Fruit fly (Drosophila melanogaster) whole organism, embryonic: ENCODE data around the gene CAH1.

ENCODE experiments used
- CG32532 ChIP-seq: fragments of 200-800 bp; sonication (Bioruptor generic); IDR thresholded peaks from 2 replicates; pipeline ENCODE4 v1.3.6; 2022; ENCODE audit warnings: missing biosample characterization, missing genetic modification characterization
- Drgx ChIP-seq: fragments of 200-800 bp; sonication (Bioruptor generic); IDR thresholded peaks from 2 replicates; pipeline ENCODE4 v1.3.6; 2022; ENCODE audit warnings: missing biosample characterization, missing genetic modification characterization
- Elba2 ChIP-seq: fragments of 200-800 bp; sonication (Bioruptor generic); optimal IDR thresholded peaks from 3 replicates; lab custom pipeline; 2016; ENCODE audit warnings: missing biosample characterization, missing genetic modification characterization
- Mrtf ChIP-seq: fragments of 200-800 bp; sonication (Bioruptor generic); IDR thresholded peaks from 3 replicates; pipeline ENCODE4 v1.3.6; 2022; ENCODE audit warnings: missing biosample characterization, missing genetic modification characterization
- NK7.1 ChIP-seq: fragments of 200-800 bp; sonication (Bioruptor generic); optimal IDR thresholded peaks from 3 replicates; lab custom pipeline; 2016; ENCODE audit warnings: missing biosample characterization, missing genetic modification characterization
- PHDP ChIP-seq: fragments of 200-800 bp; sonication (Bioruptor generic); optimal IDR thresholded peaks from 3 replicates; lab custom pipeline; 2018; ENCODE audit warnings: missing biosample characterization, mild to moderate bottlenecking, missing genetic modification characterization, moderate library complexity
- YL-1 ChIP-seq: fragments of 200-800 bp; sonication (Bioruptor generic); optimal IDR thresholded peaks from 3 replicates; lab custom pipeline; 2017; ENCODE audit warnings: missing biosample characterization, mild to moderate bottlenecking, missing genetic modification characterization
- ara ChIP-seq: fragments of 200-800 bp; sonication (Bioruptor generic); IDR thresholded peaks from 2 replicates; pipeline ENCODE4 v1.3.6; 2022; ENCODE audit warnings: missing biosample characterization, missing genetic modification characterization
- gsb ChIP-seq: fragments of 200-800 bp; sonication (Bioruptor generic); IDR thresholded peaks from 2 replicates; pipeline ENCODE4 v1.3.6; 2022; ENCODE audit warnings: missing biosample characterization, missing genetic modification characterization
- pan ChIP-seq, 4 experiments: fragments of >200 bp in 3 of 4; fragments of 200-800 bp in 1 of 4; sonication (Bioruptor generic) in 1 of 4; optimal IDR thresholded peaks in 3 of 4; IDR thresholded peaks in 1 of 4; 2 replicates each; pipeline versions ENCODE4 v1.3.6 to Lab custom; 2017 to 2022; ENCODE audit warnings: missing biosample characterization in 2 of 4, missing genetic modification characterization in 2 of 4, mixed read lengths in 1 of 4
- phol ChIP-seq: fragments of 200-800 bp; sonication (Bioruptor generic); optimal IDR thresholded peaks from 3 replicates; lab custom pipeline; 2018; ENCODE audit warnings: missing biosample characterization, mild to moderate bottlenecking, missing genetic modification characterization, moderate library complexity
- trh ChIP-seq: fragments of 200-800 bp; sonication (Bioruptor generic); optimal IDR thresholded peaks from 2 replicates; lab custom pipeline; 2016; ENCODE audit warnings: missing biosample characterization, missing genetic modification characterization
- usp ChIP-seq: fragments of >200 bp; optimal IDR thresholded peaks from 2 replicates; lab custom pipeline; 2017; ENCODE audit warnings: missing biosample characterization, missing genetic modification characterization

dm6 chr2L:13847625-13848024, 44.2 kb downstream of the CAH1 start, which contains the start of gene CG7953:
- TF ChIP-seq phol (tag; lab: Kevin White, UChicago) (no peak), PHDP (tag; lab: Kevin White, UChicago) (no peak), gsb (GFP tag; lab: Robert Waterston, UW) (no peak), trh (no peak), ara (no peak), CG32532 (GFP tag; lab: Robert Waterston, UW) (no peak), Elba2 (no peak), pan (optimal IDR thresholded peaks at IDR 0.05; lab: Kevin White, UChicago) (no peak), pan (GFP tag; optimal IDR thresholded peaks at IDR 0.05 in 1 of 2, IDR thresholded peaks at IDR 0.05 in 1 of 2) (no peak), usp (GFP tag; lab: Kevin White, UChicago) (no peak), YL-1 (GFP tag; lab: Kevin White, UChicago) (no peak), Drgx (GFP tag; lab: Robert Waterston, UW) (no peak), Mrtf (GFP tag; lab: Robert Waterston, UW) (no peak), NK7.1 (no peak)
